Worm (Caenorhabditis elegans) whole organism, L1 larva: ENCODE results near the gene C01G12.7.
"Not testable (repeated sequence)": the region's sequence is repeated elsewhere in the genome, so short reads cannot be mapped to it uniquely, and the experiment has no call there.

Source experiments
- F16B12.6 ChIP-seq: fragments of 150-350 bp; optimal IDR thresholded peaks from 2 replicates; lab custom pipeline; 2014; ENCODE audit warnings: missing biosample characterization, missing genetic modification characterization
- aha-1 ChIP-seq: fragments of 150-350 bp; optimal IDR thresholded peaks from 2 replicates; lab custom pipeline; 2014; ENCODE audit warnings: missing biosample characterization, missing genetic modification characterization
- ama-1 ChIP-seq: fragments of 150-350 bp; optimal IDR thresholded peaks from 2 replicates; lab custom pipeline; 2014
- ceh-82 ChIP-seq, 3 experiments: fragments of 150-350 bp in 1 of 3; sonication (generic microtip) in 2 of 3; optimal IDR thresholded peaks; 2 replicates each; lab custom pipeline; 2014 to 2017; ENCODE audit warnings: missing biosample characterization in 3 of 3, missing genetic modification characterization in 3 of 3
- fkh-8 ChIP-seq: sonication (generic microtip); optimal IDR thresholded peaks from 2 replicates; lab custom pipeline; 2016; ENCODE audit warnings: mild to moderate bottlenecking, missing genetic modification characterization, missing compliant biosample characterization
- nhr-237 ChIP-seq: fragments of 150-350 bp; optimal IDR thresholded peaks from 2 replicates; lab custom pipeline; 2014; ENCODE audit warnings: missing biosample characterization, missing genetic modification characterization
- nhr-28 ChIP-seq: fragments of 150-350 bp; optimal IDR thresholded peaks from 2 replicates; lab custom pipeline; 2014; ENCODE audit warnings: missing biosample characterization, missing genetic modification characterization
- nhr-76 ChIP-seq: sonication (generic microtip); optimal IDR thresholded peaks from 2 replicates; lab custom pipeline; 2017; ENCODE audit warnings: missing biosample characterization, missing genetic modification characterization
- nhr-77 ChIP-seq: fragments of 150-350 bp; optimal IDR thresholded peaks from 2 replicates; lab custom pipeline; 2014; ENCODE audit warnings: missing biosample characterization, missing genetic modification characterization
- pqm-1 ChIP-seq: sonication (generic microtip); optimal IDR thresholded peaks from 3 replicates; lab custom pipeline; 2017; ENCODE audit warnings: missing biosample characterization, missing genetic modification characterization
- skn-1 ChIP-seq: fragments of 150-350 bp; optimal IDR thresholded peaks from 2 replicates; lab custom pipeline; 2014; ENCODE audit warnings: missing biosample characterization, missing genetic modification characterization
- snpc-4 ChIP-seq: fragments of 150-350 bp; optimal IDR thresholded peaks from 2 replicates; lab custom pipeline; 2014; ENCODE audit warnings: missing biosample characterization, missing genetic modification characterization
- swsn-7 ChIP-seq: sonication (generic microtip); optimal IDR thresholded peaks from 2 replicates; lab custom pipeline; 2016; ENCODE audit warnings: missing genetic modification characterization, missing compliant biosample characterization
- ztf-11 ChIP-seq, 2 experiments: sonication (generic microtip); optimal IDR thresholded peaks; 2 replicates each; lab custom pipeline; 2016 to 2017; ENCODE audit warnings: missing genetic modification characterization in 2 of 2, missing biosample characterization in 1 of 2, missing compliant biosample characterization in 1 of 2

DNA sequence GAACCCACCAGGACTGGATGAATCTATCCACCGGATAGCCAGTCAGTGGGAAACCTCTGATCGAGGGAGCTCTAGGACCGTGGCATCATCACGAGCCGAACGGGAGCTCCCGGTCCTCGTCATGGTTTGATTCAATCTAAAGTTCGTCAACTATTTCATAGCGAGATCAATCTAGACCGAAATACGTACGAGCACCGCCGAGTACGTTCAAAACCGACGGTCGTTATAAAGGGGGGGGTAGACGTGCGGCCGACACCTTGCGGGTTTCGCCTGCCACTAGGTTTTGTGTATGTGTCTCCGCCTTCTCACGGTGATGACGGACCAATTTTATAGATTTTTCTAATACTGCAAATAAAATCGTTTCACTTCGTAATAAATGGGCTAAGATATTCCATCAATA lies 44.2 kb upstream of the C01G12.7 start:
- not testable (repeated sequence) for TF ChIP-seq fkh-8; nhr-76 (tag; lab: Kevin White, UChicago); skn-1 (tag; lab: Kevin White, UChicago); nhr-77 (tag; lab: Kevin White, UChicago); aha-1 (tag; lab: Kevin White, UChicago); F16B12.6 (tag; lab: Kevin White, UChicago); ceh-82 (tag; optimal IDR thresholded peaks at IDR 0.05; lab: Kevin White, UChicago); nhr-237 (tag; lab: Kevin White, UChicago); nhr-28 (tag; lab: Kevin White, UChicago); ama-1 (lab: Kevin White, UChicago); ztf-11 (tag; optimal IDR thresholded peaks at IDR 0.05; lab: Kevin White, UChicago); pqm-1 (tag; lab: Kevin White, UChicago)
- TF ChIP-seq swsn-7 (tag; lab: Kevin White, UChicago) (peak; percentile 14), snpc-4 (tag; lab: Kevin White, UChicago) (peak; percentile 89)
